Fruit fly (Drosophila melanogaster) whole organism, adult: Measurements from ENCODE around the gene Lcp65Ad.

Experiments used
- CG11617 ChIP-seq: fragments of 200-800 bp; sonication (Bioruptor generic); optimal IDR thresholded peaks from 2 replicates; lab custom pipeline; 2017; ENCODE audit warnings: mild to moderate bottlenecking, missing biosample characterization, missing genetic modification reagents, missing genetic modification characterization
- CG12768 ChIP-seq: fragments of 200-800 bp; sonication (Bioruptor generic); optimal IDR thresholded peaks from 2 replicates; lab custom pipeline; 2017; ENCODE audit warnings: missing biosample characterization, missing genetic modification characterization, mild to moderate bottlenecking, moderate library complexity, missing genetic modification reagents
- CG14711 ChIP-seq: fragments of 200-800 bp; sonication (Bioruptor generic); optimal IDR thresholded peaks from 2 replicates; lab custom pipeline; 2018; ENCODE audit warnings: missing biosample characterization, mild to moderate bottlenecking, missing genetic modification characterization, moderate library complexity
- CG1620 ChIP-seq: fragments of 200-800 bp; sonication (Bioruptor generic); optimal IDR thresholded peaks from 2 replicates; lab custom pipeline; 2016; ENCODE audit warnings: missing biosample characterization, missing genetic modification characterization
- CG33017 ChIP-seq: fragments of 200-800 bp; sonication (Bioruptor generic); optimal IDR thresholded peaks from 2 replicates; lab custom pipeline; 2018; ENCODE audit warnings: missing biosample characterization, mild to moderate bottlenecking, missing genetic modification characterization, moderate library complexity
- CG5204 ChIP-seq: fragments of 200-800 bp; sonication (Bioruptor generic); optimal IDR thresholded peaks from 2 replicates; lab custom pipeline; 2016; ENCODE audit warnings: missing biosample characterization, missing genetic modification characterization
- CG7045 ChIP-seq: fragments of 200-800 bp; sonication (Bioruptor generic); optimal IDR thresholded peaks from 2 replicates; lab custom pipeline; 2017; ENCODE audit warnings: missing biosample characterization, mild to moderate bottlenecking, missing genetic modification characterization
- CG7101 ChIP-seq: fragments of 200-800 bp; sonication (Bioruptor generic); optimal IDR thresholded peaks from 2 replicates; lab custom pipeline; 2018; ENCODE audit warnings: missing biosample characterization, mild to moderate bottlenecking, missing genetic modification characterization, moderate library complexity
- Clk ChIP-seq: fragments of 200-800 bp; sonication (Bioruptor generic); optimal IDR thresholded peaks from 2 replicates; lab custom pipeline; 2017; ENCODE audit warnings: missing biosample characterization, missing genetic modification characterization
- Crg-1 ChIP-seq: fragments of 200-800 bp; sonication (Bioruptor generic); optimal IDR thresholded peaks from 2 replicates; lab custom pipeline; 2016; ENCODE audit warnings: missing biosample characterization, missing genetic modification characterization
- Hr96 ChIP-seq: fragments of 200-800 bp; sonication (Bioruptor generic); optimal IDR thresholded peaks from 2 replicates; lab custom pipeline; 2016; ENCODE audit warnings: missing biosample characterization, missing genetic modification characterization
- Mnt ChIP-seq: fragments of 200-800 bp; sonication (Bioruptor generic); optimal IDR thresholded peaks from 2 replicates; lab custom pipeline; 2016; ENCODE audit warnings: missing biosample characterization, mild to moderate bottlenecking, missing genetic modification characterization
- bab1 ChIP-seq: fragments of 200-800 bp; sonication (Bioruptor generic); optimal IDR thresholded peaks from 3 replicates; lab custom pipeline; 2019; ENCODE audit warnings: missing biosample characterization, mild to moderate bottlenecking, missing genetic modification characterization, moderate library complexity
- cic ChIP-seq: fragments of 200-800 bp; sonication (Bioruptor generic); optimal IDR thresholded peaks from 2 replicates; lab custom pipeline; 2017; ENCODE audit warnings: missing biosample characterization, mild to moderate bottlenecking, missing genetic modification characterization, moderate library complexity
- cnc ChIP-seq, 2 experiments: fragments of >200 bp; optimal IDR thresholded peaks; 2 replicates each; lab custom pipeline; 2017
- kay ChIP-seq: fragments of 200-800 bp; sonication (Bioruptor generic); peaks from one replicate; lab custom pipeline; 2016; ENCODE audit warnings: missing biosample characterization, missing genetic modification characterization, borderline replicate concordance
- ovo ChIP-seq: fragments of 200-800 bp; sonication (Bioruptor generic); optimal IDR thresholded peaks from 2 replicates; lab custom pipeline; 2016; ENCODE audit warnings: missing biosample characterization, missing genetic modification characterization
- pad ChIP-seq: fragments of 200-800 bp; sonication (Bioruptor generic); optimal IDR thresholded peaks from 3 replicates; lab custom pipeline; 2017; ENCODE audit warnings: missing biosample characterization, missing genetic modification characterization, mild to moderate bottlenecking, moderate library complexity, missing genetic modification reagents
- tj ChIP-seq: fragments of 200-800 bp; sonication (Bioruptor generic); optimal IDR thresholded peaks from 3 replicates; lab custom pipeline; 2017; ENCODE audit warnings: missing biosample characterization, mild to moderate bottlenecking, missing genetic modification characterization, moderate library complexity
- toe ChIP-seq: fragments of 200-800 bp; sonication (Bioruptor generic); optimal IDR thresholded peaks from 2 replicates; lab custom pipeline; 2016; ENCODE audit warnings: missing biosample characterization, missing genetic modification characterization

Lcp65Ad gene

DNA sequence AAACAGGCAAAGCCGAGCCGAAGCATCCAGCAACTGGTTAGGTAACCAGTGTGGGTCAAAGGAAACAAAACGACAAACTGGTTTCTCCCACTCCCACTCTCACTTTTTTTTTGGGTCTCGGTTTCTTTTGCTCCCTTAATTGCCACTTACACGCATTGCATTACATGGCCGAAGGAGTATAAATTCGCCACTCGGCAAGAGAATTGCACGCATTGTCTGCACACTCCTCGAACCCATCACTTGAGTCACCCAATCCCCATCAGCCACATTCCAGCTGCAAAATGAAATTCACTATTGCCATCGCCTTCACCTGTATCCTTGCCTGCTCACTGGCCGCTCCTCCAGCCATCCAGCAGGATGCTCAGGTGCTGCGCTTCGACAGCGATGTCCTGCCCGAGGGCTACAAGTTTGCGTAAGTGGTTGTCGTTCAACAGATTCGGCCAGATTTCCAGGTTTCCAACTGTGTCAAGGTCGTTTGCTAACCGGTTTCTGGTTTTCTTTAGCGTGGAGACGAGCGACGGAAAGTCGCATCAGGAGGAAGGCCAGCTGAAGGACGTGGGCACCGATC lies at the start of gene Lcp65Ad:
Lcp65Ad (plus strand) TSS at position 208 of the 568 bp plus-strand sequence.
- TF ChIP-seq CG11617 (GFP tag; lab: Kevin White, UChicago) = no peak
- no peak for TF ChIP-seq CG12768 (GFP tag; lab: Kevin White, UChicago)
- TF ChIP-seq Crg-1 (GFP tag; lab: Kevin White, UChicago) = no peak
- no peak for TF ChIP-seq CG14711 (tag; lab: Kevin White, UChicago)
- no peak for TF ChIP-seq Hr96

dm6 chr3L:6094697-6095096 lies 48.5 kb upstream of the Lcp65Ad start, which contains the start of the genes CG10467 and loj:
Gene CG10467, minus strand, starts transcription at chr3L:6094747.
Gene loj, plus strand, starts transcription at chr3L:6094987.
- TF ChIP-seq CG11617 (GFP tag; lab: Kevin White, UChicago) = peak; percentile 87
- peak; percentile 86 for TF ChIP-seq ovo (GFP tag; lab: Kevin White, UChicago)
- TF ChIP-seq cnc (optimal IDR thresholded peaks at IDR 0.05; lab: Kevin White, UChicago) = no peak
- peak; percentile 91 for TF ChIP-seq CG12768 (GFP tag; lab: Kevin White, UChicago)
- peak; percentile 31 for TF ChIP-seq cic (GFP tag; lab: Kevin White, UChicago)
- TF ChIP-seq Mnt (GFP tag; lab: Kevin White, UChicago) = peak; percentile 62
- TF ChIP-seq Hr96 = peak; percentile 75
- TF ChIP-seq Crg-1 (GFP tag; lab: Kevin White, UChicago) = peak; percentile 77
- no peak for TF ChIP-seq kay (GFP tag; lab: Kevin White, UChicago)
- peak; percentile 84 for TF ChIP-seq toe (GFP tag; lab: Kevin White, UChicago)
- TF ChIP-seq tj = peak; percentile 69
- TF ChIP-seq CG1620 (GFP tag; lab: Kevin White, UChicago) = peak; percentile 88
- TF ChIP-seq CG33017 = peak; percentile 88
- peak; percentile 93 for TF ChIP-seq CG7045
- peak; percentile 88 for TF ChIP-seq bab1 (GFP tag; lab: Kevin White, UChicago)
- TF ChIP-seq CG14711 (tag; lab: Kevin White, UChicago) = peak; percentile 94
- peak; percentile 78 for TF ChIP-seq pad (GFP tag; lab: Kevin White, UChicago)
- TF ChIP-seq CG5204 = peak; percentile 88
- peak; percentile 92 for TF ChIP-seq CG7101 (tag; lab: Kevin White, UChicago)
- TF ChIP-seq Clk = peak; percentile 81

- no peak for TF ChIP-seq cic (GFP tag; lab: Kevin White, UChicago)
Observed at dm6 chr3L:6097270-6097669, 45.9 kb upstream of the Lcp65Ad start, which contains the start of gene Ets65A. Gene Ets65A, plus strand, starts transcription at chr3L:6097617.

DNA sequence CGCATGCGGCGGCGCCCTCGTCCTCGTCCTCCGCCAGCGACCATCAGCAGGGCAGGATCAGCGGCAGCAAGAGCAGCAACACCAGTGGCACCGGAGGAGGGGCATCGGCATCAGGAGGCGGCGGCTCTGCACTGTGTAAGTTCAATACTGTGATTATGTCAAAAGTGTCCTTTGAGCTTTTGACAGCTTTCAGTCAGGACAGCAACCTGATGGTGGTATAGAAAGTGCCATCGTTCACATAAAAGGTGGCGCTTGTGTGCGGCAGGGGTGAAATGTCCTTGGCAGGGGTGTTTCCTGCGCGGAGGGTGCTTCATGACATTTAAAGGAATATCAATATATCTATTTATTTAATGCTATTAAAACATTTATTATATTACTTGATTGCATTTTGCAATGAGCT lies 39.5 kb upstream of the Lcp65Ad start:
- TF ChIP-seq CG1620 (GFP tag; lab: Kevin White, UChicago) = no peak

- TF ChIP-seq Clk (no peak), ovo (GFP tag; lab: Kevin White, UChicago) (no peak), CG7045 (no peak), Hr96 (no peak), pad (GFP tag; lab: Kevin White, UChicago) (no peak), CG14711 (tag; lab: Kevin White, UChicago) (no peak), CG1620 (GFP tag; lab: Kevin White, UChicago) (no peak), CG12768 (GFP tag; lab: Kevin White, UChicago) (no peak), Crg-1 (GFP tag; lab: Kevin White, UChicago) (no peak), bab1 (GFP tag; lab: Kevin White, UChicago) (no peak), CG7101 (tag; lab: Kevin White, UChicago) (no peak), CG5204 (no peak)
Observed at dm6 chr3L:6104551-6104950, 38.6 kb upstream of the Lcp65Ad start.

- TF ChIP-seq cic (GFP tag; lab: Kevin White, UChicago) (no peak), CG12768 (GFP tag; lab: Kevin White, UChicago) (no peak), CG11617 (GFP tag; lab: Kevin White, UChicago) (no peak), Hr96 (no peak), kay (GFP tag; lab: Kevin White, UChicago) (no peak), toe (GFP tag; lab: Kevin White, UChicago) (no peak), CG1620 (GFP tag; lab: Kevin White, UChicago) (no peak), CG5204 (no peak), ovo (GFP tag; lab: Kevin White, UChicago) (no peak), Crg-1 (GFP tag; lab: Kevin White, UChicago) (no peak), CG7045 (no peak), Mnt (GFP tag; lab: Kevin White, UChicago) (no peak), CG7101 (tag; lab: Kevin White, UChicago) (no peak), tj (no peak)
Observed at dm6 chr3L:6105435-6105834, 37.8 kb upstream of the Lcp65Ad start.

DNA sequence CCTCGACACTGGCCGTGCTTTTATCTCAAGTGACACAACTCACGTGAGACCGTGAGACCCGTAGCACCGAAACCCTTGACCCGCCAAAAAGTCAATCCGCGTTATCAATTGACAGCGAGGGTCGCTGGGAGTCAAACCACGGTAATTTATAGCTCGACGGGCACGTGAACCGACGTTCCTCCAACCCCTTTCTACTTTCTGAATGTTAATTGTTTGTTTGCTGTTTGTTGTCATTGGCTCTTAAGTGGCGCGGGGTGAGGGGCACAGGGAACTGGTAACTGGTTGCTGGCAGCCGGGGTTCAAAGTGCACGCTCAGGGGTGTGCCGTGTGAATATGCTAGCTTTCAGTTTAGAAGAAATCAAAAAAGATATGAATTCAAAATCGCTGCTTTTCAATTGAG lies 36.5 kb upstream of the Lcp65Ad start:
- TF ChIP-seq Clk (no peak), cnc (optimal IDR thresholded peaks at IDR 0.05; lab: Kevin White, UChicago) (no peak), bab1 (GFP tag; lab: Kevin White, UChicago) (no peak), toe (GFP tag; lab: Kevin White, UChicago) (no peak), CG33017 (no peak), ovo (GFP tag; lab: Kevin White, UChicago) (no peak), CG5204 (no peak), CG7101 (tag; lab: Kevin White, UChicago) (no peak), CG11617 (GFP tag; lab: Kevin White, UChicago) (no peak), CG1620 (GFP tag; lab: Kevin White, UChicago) (no peak)
